Worm (Caenorhabditis elegans) whole organism, L1 larva: ENCODE data around the gene T24B8.3.

Source experiments
- ama-1 ChIP-seq: fragments of 150-350 bp; optimal IDR thresholded peaks from 2 replicates; lab custom pipeline; 2014
- ceh-82 ChIP-seq, 3 experiments: fragments of 150-350 bp in 1 of 3; sonication (generic microtip) in 2 of 3; optimal IDR thresholded peaks; 2 replicates each; lab custom pipeline; 2014 to 2017; ENCODE audit warnings: missing biosample characterization in 3 of 3, missing genetic modification characterization in 3 of 3
- hlh-17 ChIP-seq: fragments of 200-800 bp; sonication (Bioruptor generic); optimal IDR thresholded peaks from 2 replicates; lab custom pipeline; 2018; ENCODE audit warnings: missing genetic modification characterization, mild to moderate bottlenecking, missing compliant biosample characterization, moderate library complexity, borderline replicate concordance
- hlh-4 ChIP-seq: sonication (generic microtip); optimal IDR thresholded peaks from 2 replicates; lab custom pipeline; 2016; ENCODE audit warnings: mild to moderate bottlenecking, missing genetic modification characterization, missing compliant biosample characterization
- irx-1 ChIP-seq: sonication (generic microtip); optimal IDR thresholded peaks from 2 replicates; lab custom pipeline; 2016; ENCODE audit warnings: missing genetic modification characterization, missing compliant biosample characterization
- nhr-237 ChIP-seq: fragments of 150-350 bp; optimal IDR thresholded peaks from 2 replicates; lab custom pipeline; 2014; ENCODE audit warnings: missing biosample characterization, missing genetic modification characterization
- pqm-1 ChIP-seq: sonication (generic microtip); optimal IDR thresholded peaks from 3 replicates; lab custom pipeline; 2017; ENCODE audit warnings: missing biosample characterization, missing genetic modification characterization
- tlp-1 ChIP-seq: fragments of 150-350 bp; optimal IDR thresholded peaks from 2 replicates; lab custom pipeline; 2014; ENCODE audit warnings: missing biosample characterization, missing genetic modification characterization
- unc-62 ChIP-seq: fragments of 150-350 bp; optimal IDR thresholded peaks from 2 replicates; lab custom pipeline; 2014; ENCODE audit warnings: missing biosample characterization, missing genetic modification reagents, missing genetic modification characterization

DNA sequence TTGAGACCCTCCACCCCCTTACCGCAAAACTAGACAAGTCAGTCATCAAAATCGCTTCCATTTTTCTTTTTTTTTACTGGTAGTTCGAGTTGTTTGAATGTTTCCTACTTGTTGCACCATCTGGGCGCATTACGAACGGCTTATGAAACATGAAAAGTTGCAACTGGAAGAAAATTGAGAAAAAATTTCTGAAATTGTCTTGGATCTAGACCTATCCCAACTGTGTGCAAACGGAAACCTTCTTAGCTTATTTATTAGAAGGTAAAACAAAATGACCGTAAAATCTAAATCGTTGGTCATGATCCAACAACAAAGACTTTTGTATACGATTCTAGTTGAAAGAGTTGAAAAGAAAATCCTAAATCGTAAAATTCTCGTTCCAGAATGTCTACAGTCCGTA lies 13.6 kb upstream of the T24B8.3 start:
- no peak for TF ChIP-seq irx-1
- TF ChIP-seq hlh-17, result no peak
- no peak for TF ChIP-seq ceh-82 (tag; optimal IDR thresholded peaks at IDR 0.05; lab: Kevin White, UChicago)
- TF ChIP-seq unc-62 (GFP tag; lab: Kevin White, UChicago), result no peak
- no peak for TF ChIP-seq tlp-1 (tag; lab: Kevin White, UChicago)
- no peak for TF ChIP-seq hlh-4
- no peak for TF ChIP-seq ama-1
- no peak for TF ChIP-seq pqm-1
- no peak for TF ChIP-seq nhr-237 (tag; lab: Kevin White, UChicago)
